Fruit fly (Drosophila melanogaster) ovary, adult (tissue): ENCODE results near the gene CG32204.

Source experiments
- CG17801 ChIP-seq: fragments of 200-800 bp; optimal IDR thresholded peaks from 2 replicates; lab custom pipeline; 2019; ENCODE audit warnings: missing biosample characterization, mild to moderate bottlenecking, missing genetic modification characterization, moderate library complexity; ENCODE audit not compliant: partially characterized antibody

Gene CG32204

DNA sequence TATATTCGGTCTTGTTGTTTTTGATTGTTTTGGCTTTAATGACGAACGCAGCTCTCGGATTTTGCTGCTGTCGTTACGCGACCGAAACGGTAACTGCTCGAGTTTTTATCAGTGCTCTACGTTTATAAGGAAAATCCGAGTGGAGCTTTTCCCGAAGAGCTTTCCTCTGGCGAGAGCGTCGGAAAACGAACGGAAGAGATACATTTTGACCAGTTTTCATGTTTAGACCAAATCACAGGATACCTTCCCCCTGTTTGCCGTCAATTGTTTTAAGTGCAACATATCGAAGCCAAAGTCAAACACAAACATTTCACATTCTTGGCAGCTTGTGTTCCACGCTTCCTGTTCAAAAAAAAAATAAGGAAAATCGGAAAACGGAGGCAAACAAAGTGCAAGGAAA, at the start of gene CG32204:
TSS of gene CG32204 (minus strand) at position 101 of the 400 bp plus-strand sequence.
- TF ChIP-seq CG17801: no peak

DNA sequence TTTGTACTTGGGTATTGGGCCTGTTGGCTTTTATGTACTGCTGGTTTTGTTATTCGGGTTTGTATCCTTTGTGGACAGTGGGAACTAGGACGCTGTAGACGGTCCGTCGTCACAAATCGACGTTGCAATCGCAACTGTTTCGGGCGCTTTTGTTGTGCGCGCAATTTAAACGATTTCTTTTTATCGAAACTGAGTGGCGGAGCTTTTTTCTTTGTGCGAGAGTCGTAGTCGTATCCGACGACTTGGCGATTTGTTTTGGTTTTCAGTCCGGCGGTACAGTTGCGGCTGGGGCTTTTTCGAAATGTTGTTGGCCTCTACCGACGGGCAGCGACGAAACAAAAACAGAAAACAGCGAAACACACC, 49.8 kb upstream of the CG32204 start:
- TF ChIP-seq CG17801: no peak

DNA sequence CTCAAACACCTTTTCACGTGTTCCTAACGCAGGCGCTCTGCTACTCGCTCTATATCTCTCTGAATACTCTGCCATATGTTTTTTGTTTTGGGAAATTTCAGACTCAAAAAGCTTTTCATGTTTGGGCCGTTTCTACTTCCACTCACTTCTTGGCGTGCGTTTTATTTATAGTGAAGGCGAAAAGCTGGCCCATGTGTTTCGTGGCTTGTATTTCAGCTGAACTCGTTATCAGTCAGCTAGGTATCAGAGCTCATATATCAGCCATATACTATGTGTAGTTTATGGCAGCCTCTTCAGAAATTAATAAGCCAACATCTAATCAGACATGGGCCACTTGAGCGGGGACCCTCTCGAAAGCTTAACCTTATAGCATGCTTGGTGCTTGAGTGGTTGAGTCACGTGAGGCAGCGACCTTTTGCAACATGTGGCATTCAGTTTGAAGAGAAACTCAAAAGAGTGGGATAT, 48.7 kb upstream of the CG32204 start:
- no peak for TF ChIP-seq CG17801

DNA sequence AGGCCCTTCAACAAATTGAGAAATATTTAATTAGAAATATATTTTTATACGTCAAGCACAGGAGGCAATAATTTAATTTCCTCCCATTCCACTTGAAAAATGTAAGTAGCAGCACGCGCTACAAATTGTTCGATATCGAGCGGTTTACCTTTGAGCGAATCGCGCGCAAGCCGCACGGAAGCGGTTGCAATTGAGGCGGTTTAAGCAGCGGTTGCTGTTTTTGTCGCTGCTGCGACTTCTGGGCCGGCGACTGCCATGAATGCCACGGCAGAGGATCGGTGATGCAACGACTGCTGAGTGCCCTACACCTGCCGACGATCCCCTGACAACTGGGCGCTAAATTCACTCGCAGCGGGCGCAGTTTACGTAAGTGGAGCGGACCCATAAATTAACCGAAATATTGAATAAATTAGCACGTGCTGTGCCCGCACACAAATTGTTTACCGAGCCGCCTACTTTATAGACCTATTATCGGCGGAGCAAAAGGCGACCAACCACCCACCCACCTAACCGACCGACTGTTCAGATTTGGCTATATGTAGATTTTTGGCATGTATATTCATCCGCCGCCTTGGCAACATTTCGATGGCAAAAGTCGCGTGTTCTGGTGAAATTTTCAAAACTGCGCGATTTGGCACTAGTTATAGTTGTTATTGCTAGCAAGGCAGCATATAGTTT, 47.9 kb upstream of the CG32204 start:
- TF ChIP-seq CG17801: no peak

DNA sequence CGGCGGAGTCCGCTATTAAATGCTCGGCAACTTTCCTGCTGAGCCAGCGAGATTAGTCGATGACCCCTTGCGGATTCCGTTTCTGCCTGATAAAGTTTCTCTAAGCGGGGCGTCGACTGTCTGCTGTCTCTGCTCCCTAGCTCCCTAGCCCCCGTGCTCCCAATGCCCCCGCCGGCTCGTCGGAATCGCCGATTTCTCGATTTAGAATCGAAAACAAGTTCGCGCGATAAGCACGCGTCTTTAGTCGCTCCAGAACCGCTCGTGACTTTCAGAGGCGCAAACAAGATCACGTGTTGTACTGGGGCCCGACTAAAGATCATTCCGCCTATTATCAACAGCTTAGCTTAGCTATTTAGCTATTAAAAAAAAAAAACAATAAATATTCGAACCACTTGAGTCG, 47.0 kb upstream of the CG32204 start:
- TF ChIP-seq CG17801: no peak

DNA sequence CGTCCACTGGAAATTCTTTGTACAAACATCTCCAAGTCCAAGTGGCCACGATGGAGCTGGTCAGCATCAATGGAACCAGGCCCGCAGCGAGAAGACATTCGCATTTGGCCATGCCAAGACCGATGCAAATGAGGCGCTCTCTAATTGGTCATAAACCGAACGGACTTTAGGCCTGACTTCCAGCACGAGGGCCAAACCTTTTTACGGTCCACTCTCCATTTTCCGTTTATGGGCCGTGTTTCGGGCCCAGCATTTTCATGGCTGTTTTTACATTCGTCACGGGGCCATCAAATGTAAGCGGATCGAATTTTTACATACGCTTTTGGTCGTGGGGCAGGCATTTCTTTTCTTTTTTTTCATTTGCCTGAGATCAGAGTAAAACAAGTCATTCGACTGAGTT, 43.8 kb upstream of the CG32204 start, which contains the start of gene CG34256:
TSS of gene CG34256 (minus strand) at position 205 of the 400 bp plus-strand sequence.
- no peak for TF ChIP-seq CG17801

DNA sequence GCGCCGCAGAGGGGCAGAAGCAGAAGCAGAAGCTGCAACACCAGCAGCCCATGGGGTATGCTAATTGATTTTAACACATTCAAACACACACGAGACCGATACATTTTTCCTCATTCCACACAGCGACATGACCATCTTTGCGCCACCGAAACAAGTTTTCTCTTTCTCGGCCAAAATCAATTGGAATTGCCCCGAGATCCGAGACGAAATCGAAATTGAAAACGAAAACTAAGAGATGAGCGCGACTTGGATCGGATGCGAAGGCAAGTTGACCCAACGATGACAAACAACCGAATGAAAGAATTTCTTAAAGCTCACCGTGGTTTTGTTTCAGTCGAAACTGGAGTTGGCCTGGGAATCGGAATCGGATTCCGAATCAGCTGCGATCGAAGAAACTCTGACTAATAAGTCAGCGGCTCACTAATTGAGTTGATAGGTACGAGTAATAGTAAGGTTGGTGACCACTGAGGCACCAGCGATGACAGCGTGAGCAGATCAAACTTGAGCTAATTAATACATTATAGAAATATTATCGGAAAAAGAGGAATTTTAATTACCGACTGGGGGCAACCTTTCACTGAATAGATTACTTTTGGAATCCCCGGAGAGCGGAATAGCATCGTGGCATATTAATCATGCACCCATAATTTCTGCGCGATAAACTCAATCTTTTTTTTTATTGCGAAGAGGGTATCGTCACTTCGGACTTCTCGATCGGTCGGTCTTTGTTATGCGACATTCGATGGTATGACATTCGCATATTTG, 42.4 kb upstream of the CG32204 start, which contains the start of gene CG11619:
TSS of gene CG11619 (minus strand) at position 269 of the 765 bp plus-strand sequence.
- TF ChIP-seq CG17801: no peak

DNA sequence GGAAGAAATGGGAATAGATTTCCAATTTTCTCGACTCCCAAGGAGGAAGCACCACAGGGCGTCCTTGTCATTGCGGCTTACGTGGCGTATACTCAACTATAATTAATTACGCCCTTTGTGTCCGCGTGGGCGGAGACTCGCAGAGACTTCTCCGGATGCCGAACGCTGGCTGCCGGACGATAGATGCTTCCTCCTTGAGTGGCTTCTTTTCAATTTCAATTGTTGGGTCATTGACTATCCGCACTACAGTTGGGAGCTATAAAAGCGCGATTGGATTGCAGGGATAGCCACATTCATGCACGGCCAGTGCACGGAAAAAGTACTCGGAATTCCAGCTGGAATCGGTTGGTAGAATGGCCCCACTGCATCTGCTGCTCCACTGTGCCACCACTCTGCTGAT, 38.8 kb upstream of the CG32204 start, which contains the start of gene CG14075:
TSS of gene CG14075 (plus strand) at position 301 of the 400 bp plus-strand sequence.
- no peak for TF ChIP-seq CG17801

DNA sequence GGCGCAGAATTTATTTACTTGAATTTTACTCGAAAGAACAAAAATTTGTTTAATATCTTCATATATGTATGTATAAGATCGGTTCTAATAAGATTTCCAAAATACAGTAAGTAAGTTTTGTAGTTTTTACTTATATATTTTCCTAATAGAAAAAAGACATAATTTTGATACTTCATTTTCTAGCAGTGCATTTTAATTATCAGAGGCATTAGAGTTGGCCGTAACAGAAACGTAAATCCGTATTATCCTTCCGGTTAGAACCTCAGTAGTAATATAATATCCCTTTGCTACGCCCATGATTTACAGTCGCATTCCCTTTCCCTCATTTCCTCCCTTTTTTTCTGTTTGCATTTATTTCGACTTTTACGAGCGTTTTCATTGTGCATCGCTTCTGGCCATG, 30.9 kb upstream of the CG32204 start:
- TF ChIP-seq CG17801: no peak

DNA sequence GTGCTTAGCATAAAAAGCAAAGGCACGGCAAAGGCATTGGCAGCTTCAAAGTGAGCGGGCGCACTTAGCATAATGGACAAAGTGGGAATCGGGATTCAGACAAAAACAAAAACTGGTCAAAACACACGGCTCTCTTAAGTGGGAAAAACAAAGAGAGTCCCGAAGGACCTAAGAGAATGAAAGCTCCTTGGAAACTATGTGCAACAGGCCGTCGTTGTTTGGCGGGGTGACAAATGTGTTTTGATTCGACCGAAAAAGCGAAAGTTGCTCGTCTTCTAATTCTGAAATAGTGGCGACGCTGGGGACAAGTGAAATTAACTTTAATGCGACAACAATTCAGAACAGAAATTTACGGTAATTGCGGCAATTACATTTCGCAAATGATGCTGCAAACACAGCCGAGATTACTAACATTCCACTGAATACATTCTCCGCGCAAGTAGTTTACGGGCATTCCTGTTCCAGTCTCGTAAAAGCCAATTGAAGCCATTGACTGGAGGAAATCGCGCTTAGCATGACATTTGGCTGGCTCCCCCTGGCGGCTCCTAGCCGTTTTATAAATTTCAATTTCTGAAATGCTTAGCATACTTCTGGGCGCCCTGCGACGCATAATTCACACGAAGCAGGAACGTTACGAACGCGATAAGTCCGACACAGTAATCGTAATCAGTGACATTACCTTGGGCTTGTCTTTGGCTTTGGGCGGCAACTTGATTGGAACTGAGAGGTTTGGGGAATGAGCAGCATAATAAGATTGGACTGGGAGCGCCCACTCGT, 22.5 kb upstream of the CG32204 start:
- TF ChIP-seq CG17801: no peak

DNA sequence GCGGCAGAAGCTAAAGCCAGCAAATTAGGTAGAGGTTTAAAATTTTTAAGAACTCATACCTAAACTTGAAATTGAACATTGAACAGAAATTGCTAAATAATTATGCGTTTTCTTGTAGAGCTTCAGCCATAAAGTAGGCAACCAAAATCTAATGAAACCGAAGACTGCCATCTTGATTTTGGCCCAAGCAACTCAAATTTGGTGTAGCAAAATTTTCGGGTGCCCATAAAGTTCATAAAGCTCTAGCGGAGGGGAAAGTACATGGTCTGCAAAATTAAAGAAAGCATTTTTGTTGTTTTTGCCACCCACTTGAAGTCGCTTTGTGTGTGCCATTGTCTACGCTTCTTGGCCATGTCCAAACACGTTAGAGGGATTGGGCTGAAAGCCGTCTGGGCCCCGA, 11.2 kb upstream of the CG32204 start:
- no peak for TF ChIP-seq CG17801

DNA sequence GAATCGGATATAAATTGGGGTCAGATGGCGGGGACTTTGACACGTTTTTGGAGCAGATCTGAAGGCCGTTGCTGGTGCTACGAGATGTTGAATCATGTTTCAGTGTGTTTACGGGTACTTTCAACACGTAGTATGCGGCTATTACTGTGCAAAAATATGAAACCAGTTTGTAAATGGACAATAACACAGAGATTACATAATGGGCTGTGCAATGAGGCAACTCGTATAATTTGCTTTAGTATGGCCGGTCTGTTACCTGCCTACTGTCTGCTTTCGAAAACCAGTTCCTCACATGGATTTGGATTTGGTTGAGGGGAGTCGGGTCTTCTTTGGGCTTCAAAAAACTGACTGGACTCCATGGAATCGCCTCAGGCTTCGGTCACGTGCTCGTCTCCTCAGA, 6.6 kb upstream of the CG32204 start:
- no peak for TF ChIP-seq CG17801

DNA sequence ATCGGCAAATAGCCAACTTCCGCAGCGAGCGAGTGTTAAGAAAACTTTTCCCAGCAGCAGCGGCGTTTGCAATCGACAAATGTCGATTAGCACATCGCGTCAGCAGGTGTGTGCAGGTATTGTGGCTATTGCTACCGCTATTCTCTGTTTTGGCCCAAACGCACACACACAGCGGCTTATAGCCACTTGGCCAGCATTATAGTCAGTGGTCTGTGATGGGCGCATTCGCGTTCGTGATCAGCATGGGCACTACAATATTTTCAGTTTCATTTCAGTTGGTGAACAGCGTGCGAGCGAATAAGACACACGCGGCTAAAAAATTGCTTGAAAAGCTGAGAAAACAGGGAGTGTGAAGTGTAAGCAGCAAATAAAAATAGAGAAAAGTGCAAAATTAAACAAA, 4.5 kb upstream of the CG32204 start, which contains the start of gene CG6836:
TSS of gene CG6836 (plus strand) at position 271 of the 400 bp plus-strand sequence.
- TF ChIP-seq CG17801: no peak

DNA sequence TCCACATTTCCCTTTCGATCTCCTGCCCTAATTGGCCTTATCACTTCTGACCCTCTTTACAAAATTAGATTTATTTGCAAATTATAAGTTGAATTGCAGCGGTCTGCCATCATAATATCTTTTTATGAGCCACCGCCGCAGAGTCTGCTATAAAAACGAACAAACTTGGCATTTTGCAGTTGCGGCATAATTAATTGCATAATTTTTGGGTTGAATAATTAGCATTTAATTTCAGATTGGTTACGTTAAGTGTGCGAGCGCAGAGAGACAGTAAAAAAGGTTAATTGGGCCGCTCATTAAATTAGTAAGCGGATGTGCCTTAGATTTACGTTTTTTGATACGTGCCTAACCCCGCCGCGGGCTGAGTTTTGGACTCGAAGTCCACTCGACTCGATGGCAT, 3.3 kb upstream of the CG32204 start:
- no peak for TF ChIP-seq CG17801

DNA sequence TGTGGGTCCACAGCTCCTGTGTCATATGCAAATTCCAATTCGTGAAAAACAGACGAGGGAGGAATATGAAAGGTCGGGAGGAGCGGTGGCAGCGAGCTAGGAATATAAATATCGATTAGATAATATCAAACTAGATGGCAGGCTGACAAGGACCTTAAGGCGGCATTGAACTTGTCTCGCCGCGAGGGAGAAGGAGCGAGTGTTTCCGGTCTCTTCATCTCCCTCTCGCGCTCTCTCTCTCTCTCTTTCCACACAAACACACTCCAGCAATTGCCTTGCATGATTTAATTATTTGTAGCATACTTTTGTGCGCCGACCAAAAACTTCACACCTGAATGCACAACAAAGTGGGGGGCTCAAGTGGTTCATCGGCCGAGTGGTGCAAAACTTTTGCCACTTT, 1.1 kb upstream of the CG32204 start:
- no peak for TF ChIP-seq CG17801

DNA sequence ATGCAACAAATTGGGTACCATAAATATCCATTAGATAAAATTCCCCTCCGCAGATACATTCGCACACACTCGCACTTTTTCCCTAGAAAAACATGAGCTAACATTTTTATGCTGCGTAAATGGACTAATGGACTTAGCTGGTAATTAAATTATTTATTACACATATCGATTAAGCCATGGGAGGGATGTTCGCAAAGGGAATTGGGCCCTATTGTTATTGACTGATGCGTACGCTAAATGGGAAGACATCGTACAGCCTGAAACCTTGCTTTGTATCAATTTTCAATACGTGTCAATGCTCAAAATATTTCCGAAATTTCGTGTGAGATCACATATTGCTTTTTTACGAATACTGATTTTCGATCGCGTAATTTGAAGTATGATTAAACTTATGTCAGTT, 21.0 kb downstream of the CG32204 start, which contains the start of gene CG43049:
TSS of gene CG43049 (plus strand) at position 301 of the 400 bp plus-strand sequence.
- no peak for TF ChIP-seq CG17801

DNA sequence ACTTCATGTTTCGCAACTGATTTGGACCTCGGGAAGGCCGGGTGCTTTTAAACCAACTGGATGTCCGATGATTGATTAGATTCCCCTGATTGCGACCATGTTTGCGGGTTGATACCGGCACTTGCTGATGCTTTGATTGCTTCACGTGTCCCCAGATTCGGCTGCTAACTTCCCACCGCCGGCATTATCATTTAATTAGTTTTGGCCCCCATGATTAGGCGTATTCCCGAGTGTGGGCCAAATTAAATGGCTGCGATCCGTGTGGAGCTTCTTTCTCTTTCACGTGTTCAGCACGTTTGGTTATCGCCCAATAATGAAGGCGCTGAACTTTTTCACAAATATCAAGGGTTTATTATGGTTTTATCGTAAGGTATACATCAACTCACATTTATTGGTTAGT, 23.8 kb downstream of the CG32204 start, which contains the start of gene CG3819:
TSS of gene CG3819 (minus strand) at position 23 of the 400 bp plus-strand sequence.
- no peak for TF ChIP-seq CG17801
